Fruit fly (Drosophila melanogaster): ENCODE results near the gene Obp18a.

Obp18a gene

dm6 chrX:19154998-19155397 is 19.3 kb upstream of the Obp18a start:
- peak; percentile 85 for TF ChIP-seq CG9948 (tag; optimal IDR thresholded peaks at IDR 0.05)
- TF ChIP-seq Pif1B (GFP tag; optimal IDR thresholded peaks at IDR 0.05), result peak; percentile 96
- TF ChIP-seq CG8159 (tag; optimal IDR thresholded peaks at IDR 0.05), result peak; percentile 91
- TF ChIP-seq rn (GFP tag; IDR thresholded peaks at IDR 0.05), result peak; percentile 88
- TF ChIP-seq gl (tag; optimal IDR thresholded peaks at IDR 0.05), result peak; percentile 84
- peak; percentile 90 for TF ChIP-seq CG12605 (GFP tag; IDR thresholded peaks at IDR 0.05)
- peak; percentile 24; the same call in 1 of the 2 replicates for TF ChIP-seq CG10348 (GFP tag; IDR thresholded peaks at IDR 0.05)
- TF ChIP-seq fd96Ca (GFP tag; IDR thresholded peaks at IDR 0.05), result peak; percentile 95
- TF ChIP-seq CG15710 (tag; optimal IDR thresholded peaks at IDR 0.05), result peak; percentile 92
- peak; percentile 93 for TF ChIP-seq Snoo (tag; optimal IDR thresholded peaks at IDR 0.05)
- peak; percentile 90 for TF ChIP-seq CG32121 (GFP tag; IDR thresholded peaks at IDR 0.05)
- TF ChIP-seq CG4496 (GFP tag; IDR thresholded peaks at IDR 0.05), result peak; percentile 94
- peak; percentile 67 for TF ChIP-seq CG13204 (GFP tag; optimal IDR thresholded peaks at IDR 0.05)
- peak; percentile 23 for TF ChIP-seq D1 (tag; optimal IDR thresholded peaks at IDR 0.05)
- peak; percentile 91 for TF ChIP-seq CG34367 (tag; optimal IDR thresholded peaks at IDR 0.05)
- TF ChIP-seq Ets98B (GFP tag; IDR thresholded peaks at IDR 0.05), result peak; percentile 94
- TF ChIP-seq CG17806 (tag; optimal IDR thresholded peaks at IDR 0.05), result peak; percentile 91
- TF ChIP-seq CG8301 (tag; optimal IDR thresholded peaks at IDR 0.05), result peak; percentile 93
- TF ChIP-seq EcR (GFP tag; optimal IDR thresholded peaks at IDR 0.05), result peak; percentile 94
- peak; percentile 96 for TF ChIP-seq Pif1A (GFP tag; optimal IDR thresholded peaks at IDR 0.05)
- TF ChIP-seq CG14655 (GFP tag; optimal IDR thresholded peaks at IDR 0.05), result peak; percentile 95

dm6 chrX:19154249-19154648 is 18.6 kb upstream of the Obp18a start:
- TF ChIP-seq gl (tag; optimal IDR thresholded peaks at IDR 0.05), result no peak
- TF ChIP-seq fd96Ca (GFP tag; IDR thresholded peaks at IDR 0.05), result no peak
- no peak for TF ChIP-seq rn (GFP tag; IDR thresholded peaks at IDR 0.05)
- no peak for TF ChIP-seq EcR (GFP tag; optimal IDR thresholded peaks at IDR 0.05)
- TF ChIP-seq D1 (tag; optimal IDR thresholded peaks at IDR 0.05), result no peak
- no peak for TF ChIP-seq Snoo (tag; optimal IDR thresholded peaks at IDR 0.05)

dm6 chrX:19153288-19154130 is 17.8 kb upstream of the Obp18a start:
- TF ChIP-seq CG8301 (tag; optimal IDR thresholded peaks at IDR 0.05), result no peak
- peak; percentile 50 for TF ChIP-seq CG32121 (GFP tag; IDR thresholded peaks at IDR 0.05)
- no peak for TF ChIP-seq CG14655 (GFP tag; optimal IDR thresholded peaks at IDR 0.05)
- no peak for TF ChIP-seq D1 (tag; optimal IDR thresholded peaks at IDR 0.05)
- no peak for TF ChIP-seq CG15710 (tag; optimal IDR thresholded peaks at IDR 0.05)
- no peak for TF ChIP-seq Pif1A (GFP tag; optimal IDR thresholded peaks at IDR 0.05)
- TF ChIP-seq rn (GFP tag; IDR thresholded peaks at IDR 0.05), result no peak
- TF ChIP-seq CG12605 (GFP tag; IDR thresholded peaks at IDR 0.05), result 0 out of 2 replicates have a peak, but pooled peaks have one; percentile 17
- TF ChIP-seq CG17806 (tag; optimal IDR thresholded peaks at IDR 0.05), result no peak
- TF ChIP-seq CG34367 (tag; optimal IDR thresholded peaks at IDR 0.05), result no peak
- peak; percentile 6 for TF ChIP-seq gl (tag; optimal IDR thresholded peaks at IDR 0.05)
- no peak for TF ChIP-seq Snoo (tag; optimal IDR thresholded peaks at IDR 0.05)
- peak; percentile 49 for TF ChIP-seq Pif1B (GFP tag; optimal IDR thresholded peaks at IDR 0.05)
- peak; percentile 79 for TF ChIP-seq CG13204 (GFP tag; optimal IDR thresholded peaks at IDR 0.05)
- peak; percentile 46; the same call in 1 of the 2 replicates for TF ChIP-seq Ets98B (GFP tag; IDR thresholded peaks at IDR 0.05)
- TF ChIP-seq CG9948 (tag; optimal IDR thresholded peaks at IDR 0.05), result no peak
- TF ChIP-seq CG8159 (tag; optimal IDR thresholded peaks at IDR 0.05), result no peak
- TF ChIP-seq EcR (GFP tag; optimal IDR thresholded peaks at IDR 0.05), result peak; percentile 82
- no peak for TF ChIP-seq CG10348 (GFP tag; IDR thresholded peaks at IDR 0.05)
- TF ChIP-seq CG4496 (GFP tag; IDR thresholded peaks at IDR 0.05), result peak; percentile 64
- peak; percentile 56; the same call in 2 of the 3 replicates for TF ChIP-seq fd96Ca (GFP tag; IDR thresholded peaks at IDR 0.05)

dm6 chrX:19152570-19153287 is 17.1 kb upstream of the Obp18a start:
- TF ChIP-seq CG4496 (GFP tag; IDR thresholded peaks at IDR 0.05) (peak; percentile 49; the same call in 1 of the 3 replicates), gl (tag; optimal IDR thresholded peaks at IDR 0.05) (no peak), Ets98B (GFP tag; IDR thresholded peaks at IDR 0.05) (no peak), rn (GFP tag; IDR thresholded peaks at IDR 0.05) (no peak), D1 (tag; optimal IDR thresholded peaks at IDR 0.05) (peak; percentile 5), CG8159 (tag; optimal IDR thresholded peaks at IDR 0.05) (peak; percentile 75), CG32121 (GFP tag; IDR thresholded peaks at IDR 0.05) (peak; percentile 41; the same call in 1 of the 2 replicates), CG34367 (tag; optimal IDR thresholded peaks at IDR 0.05) (peak; percentile 47), Pif1B (GFP tag; optimal IDR thresholded peaks at IDR 0.05) (peak; percentile 42), CG10348 (GFP tag; IDR thresholded peaks at IDR 0.05) (0 out of 2 replicates have a peak, but pooled peaks have one; percentile 22), CG13204 (GFP tag; optimal IDR thresholded peaks at IDR 0.05) (no peak), CG17806 (tag; optimal IDR thresholded peaks at IDR 0.05) (peak; percentile 69), fd96Ca (GFP tag; IDR thresholded peaks at IDR 0.05) (no peak), Snoo (tag; optimal IDR thresholded peaks at IDR 0.05) (peak; percentile 79), Pif1A (GFP tag; optimal IDR thresholded peaks at IDR 0.05) (peak; percentile 39), CG9948 (tag; optimal IDR thresholded peaks at IDR 0.05) (peak; percentile 73), CG8301 (tag; optimal IDR thresholded peaks at IDR 0.05) (peak; percentile 41), CG15710 (tag; optimal IDR thresholded peaks at IDR 0.05) (peak; percentile 68), CG14655 (GFP tag; optimal IDR thresholded peaks at IDR 0.05) (peak; percentile 70)

- TF ChIP-seq Pif1A (GFP tag; optimal IDR thresholded peaks at IDR 0.05) (no peak), Ets98B (GFP tag; IDR thresholded peaks at IDR 0.05) (no peak), CG17806 (tag; optimal IDR thresholded peaks at IDR 0.05) (no peak), D1 (tag; optimal IDR thresholded peaks at IDR 0.05) (no peak)
These were observed 13.8 kb upstream of the Obp18a start for dm6 chrX:19149511-19149876.
